Fruit fly (Drosophila melanogaster) Kc167 (cell line): ENCODE results near the gene Lnk.

Experiments used
- Myc ChIP-seq: fragments of >200 bp; optimal IDR thresholded peaks from 2 replicates; lab custom pipeline; 2017; ENCODE audit warnings: missing external identifiers
- Sin3A ChIP-seq: fragments of >200 bp; optimal IDR thresholded peaks from 2 replicates; lab custom pipeline; 2018; ENCODE audit warnings: missing external identifiers
- h ChIP-seq: fragments of >200 bp; optimal IDR thresholded peaks from 3 replicates; lab custom pipeline; 2018; ENCODE audit warnings: missing external identifiers
- psq ChIP-seq: fragments of >200 bp; optimal IDR thresholded peaks from 2 replicates; lab custom pipeline; 2017; ENCODE audit warnings: missing external identifiers

- TF ChIP-seq h (lab: Kevin White, UChicago): no peak
- TF ChIP-seq psq (lab: Kevin White, UChicago): no peak
- no peak for TF ChIP-seq Myc (lab: Kevin White, UChicago)
- no peak for TF ChIP-seq Sin3A (lab: Kevin White, UChicago)
Measured at dm6 chr3R:25879324-25879766, 9.0 kb upstream of the Lnk start.
